Worm (Caenorhabditis elegans) whole organism, L3 larva: ENCODE results near the gene C46F9.5.

Experiments used
- R02D3.7 ChIP-seq: fragments of 150-350 bp; optimal IDR thresholded peaks from 2 replicates; lab custom pipeline; 2014; ENCODE audit warnings: missing biosample characterization, missing genetic modification characterization
- ZK546.5 ChIP-seq: sonication (generic microtip); optimal IDR thresholded peaks from 2 replicates; lab custom pipeline; 2017; ENCODE audit warnings: missing biosample characterization, missing genetic modification characterization
- aly-2 ChIP-seq: fragments of 150-350 bp; optimal IDR thresholded peaks from 2 replicates; lab custom pipeline; 2014; ENCODE audit warnings: missing biosample characterization, missing genetic modification characterization
- ama-1 ChIP-seq: fragments of 150-350 bp; optimal IDR thresholded peaks from 2 replicates; lab custom pipeline; 2018
- ceh-16 ChIP-seq: sonication (generic microtip); optimal IDR thresholded peaks from 2 replicates; lab custom pipeline; 2017; ENCODE audit warnings: missing biosample characterization, missing genetic modification characterization
- ceh-28 ChIP-seq: fragments of 150-350 bp; optimal IDR thresholded peaks from 2 replicates; lab custom pipeline; 2014; ENCODE audit warnings: missing biosample characterization, missing genetic modification reagents, missing genetic modification characterization
- ceh-82 ChIP-seq: fragments of 150-350 bp; optimal IDR thresholded peaks from 2 replicates; lab custom pipeline; 2014; ENCODE audit warnings: missing biosample characterization, missing genetic modification characterization
- ceh-9 ChIP-seq: sonication (generic microtip); optimal IDR thresholded peaks from 2 replicates; lab custom pipeline; 2018; ENCODE audit warnings: missing biosample characterization, missing genetic modification characterization
- egl-27 ChIP-seq: sonication (generic microtip); optimal IDR thresholded peaks from 4 replicates; lab custom pipeline; 2017; ENCODE audit warnings: missing biosample characterization, missing genetic modification reagents, missing genetic modification characterization
- egl-5 ChIP-seq: fragments of 150-350 bp; optimal IDR thresholded peaks from 2 replicates; lab custom pipeline; 2017; ENCODE audit warnings: missing biosample characterization, missing genetic modification reagents, missing genetic modification characterization, inconsistent platforms
- elt-1 ChIP-seq: fragments of 150-350 bp; optimal IDR thresholded peaks from 2 replicates; lab custom pipeline; 2014; ENCODE audit warnings: missing biosample characterization, missing genetic modification characterization
- elt-3 ChIP-seq, 3 experiments: fragments of 150-350 bp in 1 of 3; sonication (generic microtip) in 2 of 3; optimal IDR thresholded peaks; 2 replicates in 2 of 3; 4 replicates in 1 of 3; lab custom pipeline; 2014 to 2017; ENCODE audit warnings: missing biosample characterization in 3 of 3, missing genetic modification characterization in 3 of 3
- eor-1 ChIP-seq, 2 experiments: fragments of 150-350 bp; optimal IDR thresholded peaks; 2 replicates each; lab custom pipeline; 2014 to 2018; ENCODE audit warnings: missing biosample characterization in 2 of 2, missing genetic modification characterization in 2 of 2
- fkh-10 ChIP-seq: sonication (generic microtip); optimal IDR thresholded peaks from 2 replicates; lab custom pipeline; 2017; ENCODE audit warnings: missing biosample characterization, missing genetic modification reagents, missing genetic modification characterization
- fkh-2 ChIP-seq: fragments of 150-350 bp; optimal IDR thresholded peaks from 2 replicates; lab custom pipeline; 2014; ENCODE audit warnings: missing biosample characterization, missing genetic modification reagents, missing genetic modification characterization
- lin-15B ChIP-seq: fragments of 150-350 bp; optimal IDR thresholded peaks from 2 replicates; lab custom pipeline; 2014; ENCODE audit warnings: missing biosample characterization, missing genetic modification characterization
- lsy-12 ChIP-seq: sonication (generic microtip); optimal IDR thresholded peaks from 2 replicates; lab custom pipeline; 2016; ENCODE audit warnings: mild to moderate bottlenecking, missing genetic modification characterization, missing compliant biosample characterization
- mdl-1 ChIP-seq: fragments of 150-350 bp; optimal IDR thresholded peaks from 2 replicates; lab custom pipeline; 2014; ENCODE audit warnings: missing biosample characterization, missing genetic modification characterization
- nhr-11 ChIP-seq: fragments of 150-350 bp; optimal IDR thresholded peaks from 2 replicates; lab custom pipeline; 2014; ENCODE audit warnings: missing biosample characterization, missing genetic modification characterization
- nhr-12 ChIP-seq: fragments of 150-350 bp; optimal IDR thresholded peaks from 2 replicates; lab custom pipeline; 2014; ENCODE audit warnings: missing biosample characterization, missing genetic modification characterization
- nhr-23 ChIP-seq: fragments of 150-350 bp; optimal IDR thresholded peaks from 2 replicates; lab custom pipeline; 2014; ENCODE audit warnings: missing biosample characterization, missing genetic modification reagents, missing genetic modification characterization
- nhr-237 ChIP-seq: fragments of 150-350 bp; optimal IDR thresholded peaks from 2 replicates; lab custom pipeline; 2014; ENCODE audit warnings: missing biosample characterization, missing genetic modification characterization
- nhr-25 ChIP-seq: sonication (generic microtip); optimal IDR thresholded peaks from 2 replicates; lab custom pipeline; 2017; ENCODE audit warnings: missing biosample characterization, missing genetic modification characterization
- nhr-28 ChIP-seq: fragments of 150-350 bp; optimal IDR thresholded peaks from 2 replicates; lab custom pipeline; 2014; ENCODE audit warnings: missing biosample characterization, missing genetic modification characterization
- nhr-43 ChIP-seq: sonication (generic microtip); optimal IDR thresholded peaks from 2 replicates; lab custom pipeline; 2016; ENCODE audit warnings: mild to moderate bottlenecking, missing genetic modification characterization, missing compliant biosample characterization; ENCODE audit not compliant: poor library complexity, severe bottlenecking
- nhr-67 ChIP-seq: fragments of 150-350 bp; optimal IDR thresholded peaks from 2 replicates; lab custom pipeline; 2014; ENCODE audit warnings: missing biosample characterization, missing genetic modification characterization
- nhr-76 ChIP-seq: fragments of 150-350 bp; sonication (generic microtip); optimal IDR thresholded peaks from 5 replicates; lab custom pipeline; 2014; ENCODE audit warnings: missing biosample characterization, missing genetic modification characterization
- nhr-77 ChIP-seq: fragments of 150-350 bp; optimal IDR thresholded peaks from 2 replicates; lab custom pipeline; 2014; ENCODE audit warnings: missing biosample characterization, missing genetic modification characterization
- pqm-1 ChIP-seq: fragments of 150-350 bp; optimal IDR thresholded peaks from 2 replicates; lab custom pipeline; 2017; ENCODE audit warnings: missing biosample characterization, missing genetic modification characterization, inconsistent platforms
- sea-2 ChIP-seq: fragments of 150-350 bp; sonication (generic microtip); optimal IDR thresholded peaks from 4 replicates; lab custom pipeline; 2014; ENCODE audit warnings: missing biosample characterization, missing genetic modification reagents, missing genetic modification characterization
- skn-1 ChIP-seq: fragments of 150-350 bp; optimal IDR thresholded peaks from 2 replicates; lab custom pipeline; 2014; ENCODE audit warnings: missing biosample characterization, missing genetic modification characterization
- snpc-4 ChIP-seq: fragments of 150-350 bp; optimal IDR thresholded peaks from 2 replicates; lab custom pipeline; 2014; ENCODE audit warnings: missing biosample characterization, missing genetic modification characterization
- tbx-2 ChIP-seq: sonication (generic microtip); optimal IDR thresholded peaks from 2 replicates; lab custom pipeline; 2016; ENCODE audit warnings: mild to moderate bottlenecking, missing genetic modification characterization, missing compliant biosample characterization
- unc-39 ChIP-seq: sonication (generic microtip); optimal IDR thresholded peaks from 4 replicates; lab custom pipeline; 2017; ENCODE audit warnings: missing biosample characterization, missing genetic modification characterization
- zag-1 ChIP-seq: fragments of 150-350 bp; optimal IDR thresholded peaks from 2 replicates; lab custom pipeline; 2014; ENCODE audit warnings: missing biosample characterization, missing genetic modification characterization
- ztf-11 ChIP-seq: fragments of 150-350 bp; optimal IDR thresholded peaks from 2 replicates; lab custom pipeline; 2014; ENCODE audit warnings: missing biosample characterization, missing genetic modification characterization
- ztf-4 ChIP-seq: fragments of 150-350 bp; optimal IDR thresholded peaks from 2 replicates; lab custom pipeline; 2014; ENCODE audit warnings: missing biosample characterization, missing genetic modification characterization

The C46F9.5 gene

DNA sequence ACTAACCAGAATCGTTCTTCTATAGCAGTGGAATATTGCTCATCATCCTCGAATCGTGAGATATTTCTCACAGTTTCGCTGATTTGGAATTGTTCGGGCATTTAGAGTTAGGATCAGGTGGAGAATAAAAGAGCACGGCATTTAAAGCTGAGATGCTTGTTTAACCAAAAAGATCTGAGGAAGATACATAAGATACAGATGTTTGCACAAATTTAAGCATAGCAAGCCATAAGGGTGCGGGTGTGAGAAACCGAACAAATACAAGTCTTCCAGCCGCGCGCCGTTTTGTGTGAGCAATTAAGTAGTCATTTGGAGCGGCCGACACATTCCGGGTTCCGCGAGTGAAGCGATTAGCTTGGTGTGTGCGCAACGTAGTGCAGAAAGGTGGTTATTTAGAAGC, 9.0 kb upstream of the C46F9.5 start, which contains the start of gene math-7:
math-7 (minus strand) TSS at position 101 of the 400 bp plus-strand sequence.
- no peak for TF ChIP-seq ceh-9
- no peak for TF ChIP-seq pqm-1
- TF ChIP-seq ceh-82 (tag; lab: Kevin White, UChicago): no peak

DNA sequence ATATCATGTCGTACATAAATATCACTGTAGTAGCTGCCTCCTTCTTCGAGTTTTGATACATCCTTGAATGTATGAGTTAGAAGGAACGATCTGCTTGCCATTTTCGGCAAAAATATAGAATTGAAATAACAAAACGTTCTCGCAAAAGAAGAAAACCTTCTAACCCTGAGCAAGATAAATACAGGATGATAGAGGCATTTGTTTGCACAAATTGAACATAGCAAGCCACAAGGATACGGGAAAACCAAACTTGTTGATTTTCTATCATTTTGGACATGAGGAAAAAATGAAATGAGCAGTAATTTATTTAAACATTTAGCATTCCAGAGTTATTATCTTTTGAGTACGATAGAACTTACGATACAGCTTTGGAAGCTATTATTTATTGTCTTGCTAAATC, 6.3 kb upstream of the C46F9.5 start, which contains the start of gene math-8:
math-8 (minus strand) TSS at position 101 of the 400 bp plus-strand sequence.
- no peak for TF ChIP-seq zag-1 (tag; lab: Kevin White, UChicago)
- no peak for TF ChIP-seq unc-39
- TF ChIP-seq sea-2 (GFP tag; lab: Kevin White, UChicago): no peak
- no peak for TF ChIP-seq ztf-4 (tag; lab: Kevin White, UChicago)
- TF ChIP-seq egl-27 (tag; lab: Kevin White, UChicago): no peak
- TF ChIP-seq aly-2: no peak
- TF ChIP-seq nhr-12 (tag; lab: Kevin White, UChicago): no peak
- TF ChIP-seq skn-1 (tag; lab: Kevin White, UChicago): no peak
- no peak for TF ChIP-seq nhr-77 (tag; lab: Kevin White, UChicago)
- no peak for TF ChIP-seq nhr-67
- no peak for TF ChIP-seq fkh-2 (tag; lab: Kevin White, UChicago)
- TF ChIP-seq tbx-2 (tag; lab: Kevin White, UChicago): no peak
- no peak for TF ChIP-seq R02D3.7 (tag; lab: Kevin White, UChicago)
- no peak for TF ChIP-seq lsy-12 (tag; lab: Kevin White, UChicago)
- no peak for TF ChIP-seq ceh-16
- TF ChIP-seq nhr-11: no peak
- TF ChIP-seq ZK546.5: no peak
- TF ChIP-seq ztf-11 (tag; lab: Kevin White, UChicago): no peak
- TF ChIP-seq nhr-43 (tag; lab: Kevin White, UChicago): no peak

DNA sequence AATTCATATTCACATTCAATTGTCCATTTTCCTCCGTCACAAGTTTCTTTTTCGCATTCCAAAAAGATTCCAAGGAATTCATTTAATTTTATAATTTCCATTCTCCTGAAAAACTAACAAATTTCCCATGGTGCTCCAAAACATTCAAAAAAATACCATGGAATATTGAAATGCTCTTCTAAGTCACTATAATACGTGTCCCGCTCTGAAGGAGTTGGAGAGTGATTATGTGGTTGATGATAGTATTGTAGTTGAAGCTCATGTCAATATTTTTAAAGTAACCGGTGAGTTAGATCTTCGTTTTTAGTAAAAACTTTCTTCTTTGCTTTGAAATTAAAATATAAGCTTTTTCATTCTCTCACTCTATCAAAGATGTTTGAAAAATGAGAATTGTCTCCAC, 4.7 kb upstream of the C46F9.5 start, which contains the start of gene math-9:
math-9 (minus strand) TSS at position 101 of the 400 bp plus-strand sequence.
- TF ChIP-seq ztf-4 (tag; lab: Kevin White, UChicago) (no peak), nhr-25 (tag; lab: Kevin White, UChicago) (no peak), nhr-77 (tag; lab: Kevin White, UChicago) (no peak), nhr-23 (no peak), ceh-28 (tag; lab: Kevin White, UChicago) (no peak), ZK546.5 (no peak), fkh-2 (tag; lab: Kevin White, UChicago) (no peak), skn-1 (tag; lab: Kevin White, UChicago) (no peak), nhr-237 (tag; lab: Kevin White, UChicago) (no peak), elt-1 (no peak), tbx-2 (tag; lab: Kevin White, UChicago) (no peak), ztf-11 (tag; lab: Kevin White, UChicago) (no peak), nhr-12 (tag; lab: Kevin White, UChicago) (no peak), nhr-43 (tag; lab: Kevin White, UChicago) (no peak), snpc-4 (tag; lab: Kevin White, UChicago) (no peak), eor-1 (tag; optimal IDR thresholded peaks at IDR 0.05; lab: Kevin White, UChicago) (no peak), mdl-1 (tag; lab: Kevin White, UChicago) (no peak), zag-1 (tag; lab: Kevin White, UChicago) (no peak)

DNA sequence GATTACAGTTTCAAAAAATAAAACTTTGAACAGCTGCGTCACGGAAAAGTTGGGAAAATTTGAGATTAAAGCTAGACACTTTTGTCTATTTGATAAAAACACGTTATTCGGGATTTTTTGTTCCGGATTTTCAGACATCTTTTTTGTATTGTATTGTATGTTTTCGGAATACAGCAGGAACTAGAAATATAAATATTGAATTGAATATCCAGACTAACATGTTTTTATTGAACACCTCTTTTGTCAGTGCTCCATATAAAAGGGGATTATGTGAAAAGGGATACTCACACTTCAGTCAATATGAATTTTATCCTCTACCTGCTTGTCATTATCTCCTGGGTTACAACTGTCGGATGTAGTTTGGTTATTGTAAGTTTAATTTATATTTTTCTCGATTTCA, 1.5 kb upstream of the C46F9.5 start, which contains the start of gene C16C4.1:
C16C4.1 (plus strand) TSS at position 301 of the 400 bp plus-strand sequence.
- TF ChIP-seq egl-5 (tag; lab: Kevin White, UChicago) (no peak), R02D3.7 (tag; lab: Kevin White, UChicago) (no peak), nhr-76 (tag; lab: Kevin White, UChicago) (no peak), fkh-2 (tag; lab: Kevin White, UChicago) (no peak), pqm-1 (no peak), zag-1 (tag; lab: Kevin White, UChicago) (no peak), ama-1 (lab: Kevin White, UChicago) (no peak), ZK546.5 (no peak), fkh-10 (GFP tag; lab: Kevin White, UChicago) (no peak), nhr-28 (tag; lab: Kevin White, UChicago) (no peak), lin-15B (no peak), nhr-237 (tag; lab: Kevin White, UChicago) (no peak), ztf-4 (tag; lab: Kevin White, UChicago) (no peak), nhr-43 (tag; lab: Kevin White, UChicago) (no peak), elt-3 (tag; optimal IDR thresholded peaks at IDR 0.05; lab: Kevin White, UChicago) (no peak), eor-1 (tag; optimal IDR thresholded peaks at IDR 0.05; lab: Kevin White, UChicago) (no peak), skn-1 (tag; lab: Kevin White, UChicago) (no peak), tbx-2 (tag; lab: Kevin White, UChicago) (no peak), aly-2 (no peak), ceh-82 (tag; lab: Kevin White, UChicago) (no peak)
